Worm (Caenorhabditis elegans) whole organism, L2 larva: ENCODE data around the gene grl-3.

Source experiments
- F13H6.1 ChIP-seq: sonication (generic microtip); optimal IDR thresholded peaks from 2 replicates; lab custom pipeline; 2016; ENCODE audit warnings: missing genetic modification characterization, missing compliant biosample characterization
- R02D3.7 ChIP-seq: fragments of 150-350 bp; optimal IDR thresholded peaks from 2 replicates; lab custom pipeline; 2014; ENCODE audit warnings: missing biosample characterization, missing genetic modification characterization
- ZK546.5 ChIP-seq: sonication (generic microtip); optimal IDR thresholded peaks from 2 replicates; lab custom pipeline; 2017; ENCODE audit warnings: missing biosample characterization, missing genetic modification characterization
- alr-1 ChIP-seq: fragments of 150-350 bp; optimal IDR thresholded peaks from 2 replicates; lab custom pipeline; 2014; ENCODE audit warnings: missing biosample characterization, missing genetic modification characterization
- aly-2 ChIP-seq: fragments of 150-350 bp; optimal IDR thresholded peaks from 2 replicates; lab custom pipeline; 2014; ENCODE audit warnings: missing biosample characterization, missing genetic modification characterization
- ceh-82 ChIP-seq: fragments of 150-350 bp; optimal IDR thresholded peaks from 2 replicates; lab custom pipeline; 2014; ENCODE audit warnings: missing biosample characterization, missing genetic modification characterization
- crh-2 ChIP-seq: sonication (generic microtip); optimal IDR thresholded peaks from 2 replicates; lab custom pipeline; 2017; ENCODE audit warnings: missing biosample characterization, missing genetic modification characterization
- dmd-4 ChIP-seq: sonication (generic microtip); optimal IDR thresholded peaks from 2 replicates; lab custom pipeline; 2017; ENCODE audit warnings: missing biosample characterization, missing genetic modification characterization
- egl-27 ChIP-seq: sonication (generic microtip); optimal IDR thresholded peaks from 3 replicates; lab custom pipeline; 2017; ENCODE audit warnings: missing biosample characterization, missing genetic modification reagents, missing genetic modification characterization
- elt-1 ChIP-seq: fragments of 150-350 bp; optimal IDR thresholded peaks from 2 replicates; lab custom pipeline; 2014; ENCODE audit warnings: missing biosample characterization, missing genetic modification characterization
- fos-1 ChIP-seq: fragments of 150-350 bp; optimal IDR thresholded peaks from 2 replicates; lab custom pipeline; 2014; ENCODE audit warnings: missing biosample characterization, missing genetic modification characterization
- lin-39 ChIP-seq: fragments of 150-350 bp; optimal IDR thresholded peaks from 2 replicates; lab custom pipeline; 2014; ENCODE audit warnings: missing biosample characterization, missing genetic modification reagents, missing genetic modification characterization
- lsy-2 ChIP-seq, 2 experiments: fragments of 150-350 bp in 1 of 2; sonication (generic microtip) in 1 of 2; optimal IDR thresholded peaks; 2 replicates each; lab custom pipeline; 2014 to 2017; ENCODE audit warnings: missing biosample characterization in 2 of 2, missing genetic modification characterization in 2 of 2
- mab-5 ChIP-seq: fragments of 150-350 bp; optimal IDR thresholded peaks from 2 replicates; lab custom pipeline; 2014; ENCODE audit warnings: missing biosample characterization, missing genetic modification characterization
- mbf-1 ChIP-seq: sonication (generic microtip); optimal IDR thresholded peaks from 2 replicates; lab custom pipeline; 2017; ENCODE audit warnings: missing biosample characterization, missing genetic modification characterization
- nhr-10 ChIP-seq: sonication (generic microtip); optimal IDR thresholded peaks from 2 replicates; lab custom pipeline; 2017; ENCODE audit warnings: missing biosample characterization, missing genetic modification characterization
- nhr-11 ChIP-seq: fragments of 150-350 bp; optimal IDR thresholded peaks from 2 replicates; lab custom pipeline; 2014; ENCODE audit warnings: missing biosample characterization, missing genetic modification characterization
- nhr-129 ChIP-seq: fragments of 150-350 bp; optimal IDR thresholded peaks from 2 replicates; lab custom pipeline; 2014; ENCODE audit warnings: missing biosample characterization, missing genetic modification characterization
- nhr-21 ChIP-seq: fragments of 150-350 bp; optimal IDR thresholded peaks from 2 replicates; lab custom pipeline; 2014; ENCODE audit warnings: missing biosample characterization, missing genetic modification characterization
- nhr-237 ChIP-seq: fragments of 150-350 bp; optimal IDR thresholded peaks from 2 replicates; lab custom pipeline; 2014; ENCODE audit warnings: missing biosample characterization, missing genetic modification characterization
- nhr-25 ChIP-seq: fragments of 150-350 bp; sonication (generic microtip); optimal IDR thresholded peaks from 3 replicates; lab custom pipeline; 2014; ENCODE audit warnings: missing biosample characterization, missing genetic modification characterization
- nhr-6 ChIP-seq: fragments of 150-350 bp; optimal IDR thresholded peaks from 2 replicates; lab custom pipeline; 2014; ENCODE audit warnings: missing biosample characterization, missing genetic modification characterization
- nhr-77 ChIP-seq: fragments of 150-350 bp; optimal IDR thresholded peaks from 2 replicates; lab custom pipeline; 2014; ENCODE audit warnings: missing biosample characterization, missing genetic modification characterization
- skn-1 ChIP-seq: sonication (generic microtip); optimal IDR thresholded peaks from 2 replicates; lab custom pipeline; 2017; ENCODE audit warnings: missing biosample characterization, missing genetic modification characterization
- sma-3 ChIP-seq: sonication (generic microtip); optimal IDR thresholded peaks from 2 replicates; lab custom pipeline; 2016; ENCODE audit warnings: missing genetic modification reagents, missing genetic modification characterization, missing compliant biosample characterization
- sma-9 ChIP-seq, 2 experiments: fragments of 150-350 bp in 1 of 2; sonication (generic microtip) in 1 of 2; optimal IDR thresholded peaks; 2 replicates each; lab custom pipeline; 2014 to 2016; ENCODE audit warnings: missing genetic modification characterization in 2 of 2, mild to moderate bottlenecking in 1 of 2, missing biosample characterization in 1 of 2, missing compliant biosample characterization in 1 of 2, missing genetic modification reagents in 1 of 2, moderate library complexity in 1 of 2
- snpc-4 ChIP-seq: fragments of 150-350 bp; optimal IDR thresholded peaks from 2 replicates; lab custom pipeline; 2014; ENCODE audit warnings: missing biosample characterization, missing genetic modification characterization
- unc-39 ChIP-seq: fragments of 150-350 bp; optimal IDR thresholded peaks from 2 replicates; lab custom pipeline; 2014; ENCODE audit warnings: missing biosample characterization, missing genetic modification characterization
- unc-55 ChIP-seq: fragments of 150-350 bp; sonication (generic microtip); optimal IDR thresholded peaks from 3 replicates; lab custom pipeline; 2014; ENCODE audit warnings: missing biosample characterization, missing genetic modification reagents, missing genetic modification characterization
- unc-62 ChIP-seq: fragments of 150-350 bp; optimal IDR thresholded peaks from 2 replicates; lab custom pipeline; 2014; ENCODE audit warnings: missing biosample characterization, missing genetic modification reagents, missing genetic modification characterization
- zag-1 ChIP-seq: fragments of 150-350 bp; optimal IDR thresholded peaks from 2 replicates; lab custom pipeline; 2014; ENCODE audit warnings: missing biosample characterization, missing genetic modification characterization
- ztf-1 ChIP-seq: fragments of 200-800 bp; sonication (Bioruptor generic); conservative IDR thresholded peaks from 2 replicates; pipeline ENCODE4 v1.3.6; 2022; ENCODE audit warnings: missing genetic modification characterization, missing compliant biosample characterization
- ztf-4 ChIP-seq: fragments of 150-350 bp; optimal IDR thresholded peaks from 2 replicates; lab custom pipeline; 2014; ENCODE audit warnings: missing biosample characterization, missing genetic modification characterization

Gene grl-3

DNA sequence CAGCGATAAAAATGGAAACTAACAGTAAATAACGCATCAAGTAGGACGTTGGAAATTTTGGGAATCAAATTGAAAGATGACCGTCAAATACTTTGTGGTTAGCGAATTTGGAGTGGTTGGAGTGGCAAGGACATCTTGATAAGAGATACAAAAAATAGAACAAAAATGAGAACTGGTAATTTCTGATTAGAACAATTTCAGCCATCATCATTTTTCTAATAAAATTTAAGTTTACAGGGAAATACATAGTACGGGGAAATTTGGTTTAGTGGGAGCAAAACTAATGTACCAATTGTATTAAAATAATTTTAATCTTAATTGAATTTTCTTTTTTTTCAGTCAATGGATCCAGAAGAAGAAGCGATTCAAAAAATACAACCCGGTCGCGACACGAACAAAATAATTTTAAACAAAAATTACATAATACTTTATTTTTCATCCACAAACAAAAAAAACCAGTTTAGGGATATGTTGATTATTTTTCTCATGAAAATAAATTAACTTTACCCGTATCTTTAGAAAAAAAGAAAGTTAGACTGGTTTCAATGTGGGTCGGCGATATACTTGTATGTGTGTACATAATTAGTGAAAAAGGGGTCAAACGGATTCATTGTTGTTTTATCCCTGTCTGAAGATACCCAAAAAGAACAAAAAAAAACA is at the start of gene grl-3, which contains the start of gene K03B8.8:
Gene grl-3 (plus strand): TSS at position 610 of the 660 bp plus-strand sequence.
Gene K03B8.8 (minus strand): TSS at position 101 of the 660 bp plus-strand sequence.
- TF ChIP-seq mab-5 (tag; lab: Kevin White, UChicago) (no peak), lsy-2 (tag; optimal IDR thresholded peaks at IDR 0.05; lab: Kevin White, UChicago) (no peak), alr-1 (tag; lab: Kevin White, UChicago) (no peak), nhr-77 (tag; lab: Kevin White, UChicago) (no peak), ztf-1 (GFP tag; lab: Robert Waterston, UW) (no peak), nhr-6 (tag; lab: Kevin White, UChicago) (no peak), R02D3.7 (tag; lab: Kevin White, UChicago) (no peak)

DNA sequence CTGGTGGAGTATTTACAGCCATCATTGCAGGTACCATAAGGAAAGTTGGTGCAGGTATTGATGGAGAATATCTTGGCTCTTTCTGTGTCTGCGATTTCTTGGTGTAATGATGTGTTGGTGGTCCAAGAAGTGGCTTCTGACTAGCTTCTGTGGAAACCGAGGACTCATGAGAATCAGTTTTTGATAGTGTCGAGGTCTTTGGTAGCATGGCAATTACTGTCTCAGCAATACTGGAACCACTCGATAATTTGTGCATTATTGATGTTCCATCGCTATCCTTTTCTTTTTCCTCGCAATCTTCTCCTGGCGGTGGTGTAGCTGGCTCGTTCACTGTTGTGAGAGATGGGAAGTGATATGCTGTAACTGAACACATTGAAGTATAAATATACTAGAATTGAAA is 47.7 kb upstream of the grl-3 start:
- TF ChIP-seq mbf-1 (tag; lab: Kevin White, UChicago) (no peak), nhr-10 (tag; lab: Kevin White, UChicago) (no peak), nhr-129 (tag; lab: Kevin White, UChicago) (no peak), nhr-237 (tag; lab: Kevin White, UChicago) (no peak), nhr-77 (tag; lab: Kevin White, UChicago) (no peak), crh-2 (tag; lab: Kevin White, UChicago) (no peak), nhr-21 (tag; lab: Kevin White, UChicago) (no peak), zag-1 (tag; lab: Kevin White, UChicago) (no peak), ztf-4 (tag; lab: Kevin White, UChicago) (no peak), nhr-6 (tag; lab: Kevin White, UChicago) (no peak), lin-39 (tag; lab: Kevin White, UChicago) (no peak), snpc-4 (no peak), R02D3.7 (tag; lab: Kevin White, UChicago) (no peak), mab-5 (tag; lab: Kevin White, UChicago) (no peak), nhr-25 (tag; lab: Kevin White, UChicago) (no peak)

DNA sequence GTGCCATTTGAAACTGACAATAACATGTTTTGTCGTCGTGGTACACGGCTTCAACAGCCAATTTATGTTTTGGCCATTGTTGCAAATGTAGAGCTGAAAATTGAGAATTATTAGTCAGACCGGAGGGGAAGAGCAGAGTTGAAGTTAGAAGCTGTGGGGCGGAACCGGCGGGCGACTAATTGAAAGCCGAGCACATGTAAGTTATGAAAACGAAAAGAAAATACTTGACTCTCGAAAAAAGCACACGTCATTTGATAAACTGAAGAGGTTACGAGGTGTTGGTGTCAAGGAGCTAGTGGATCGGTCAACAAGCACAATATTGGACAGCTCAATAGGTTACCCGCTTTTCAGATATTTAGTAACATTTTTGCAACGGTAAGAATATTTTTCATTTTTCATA is 45.2 kb upstream of the grl-3 start, which contains the start of gene dop-5:
Gene dop-5 (minus strand): TSS at position 101 of the 400 bp plus-strand sequence.
- no peak for TF ChIP-seq sma-9 (GFP tag; optimal IDR thresholded peaks at IDR 0.05; lab: Kevin White, UChicago)
- TF ChIP-seq sma-9 (tag; optimal IDR thresholded peaks at IDR 0.05; lab: Kevin White, UChicago), result no peak
- TF ChIP-seq skn-1 (tag; lab: Kevin White, UChicago), result no peak
- TF ChIP-seq unc-39 (tag; lab: Kevin White, UChicago), result no peak
- TF ChIP-seq lin-39 (tag; lab: Kevin White, UChicago), result no peak
- no peak for TF ChIP-seq ZK546.5 (tag; lab: Kevin White, UChicago)
- no peak for TF ChIP-seq zag-1 (tag; lab: Kevin White, UChicago)
- no peak for TF ChIP-seq nhr-25 (tag; lab: Kevin White, UChicago)
- no peak for TF ChIP-seq nhr-129 (tag; lab: Kevin White, UChicago)
- TF ChIP-seq nhr-21 (tag; lab: Kevin White, UChicago), result no peak
- TF ChIP-seq nhr-11 (tag; lab: Kevin White, UChicago), result no peak
- TF ChIP-seq unc-62, result no peak
- TF ChIP-seq elt-1 (tag; lab: Kevin White, UChicago), result no peak

DNA sequence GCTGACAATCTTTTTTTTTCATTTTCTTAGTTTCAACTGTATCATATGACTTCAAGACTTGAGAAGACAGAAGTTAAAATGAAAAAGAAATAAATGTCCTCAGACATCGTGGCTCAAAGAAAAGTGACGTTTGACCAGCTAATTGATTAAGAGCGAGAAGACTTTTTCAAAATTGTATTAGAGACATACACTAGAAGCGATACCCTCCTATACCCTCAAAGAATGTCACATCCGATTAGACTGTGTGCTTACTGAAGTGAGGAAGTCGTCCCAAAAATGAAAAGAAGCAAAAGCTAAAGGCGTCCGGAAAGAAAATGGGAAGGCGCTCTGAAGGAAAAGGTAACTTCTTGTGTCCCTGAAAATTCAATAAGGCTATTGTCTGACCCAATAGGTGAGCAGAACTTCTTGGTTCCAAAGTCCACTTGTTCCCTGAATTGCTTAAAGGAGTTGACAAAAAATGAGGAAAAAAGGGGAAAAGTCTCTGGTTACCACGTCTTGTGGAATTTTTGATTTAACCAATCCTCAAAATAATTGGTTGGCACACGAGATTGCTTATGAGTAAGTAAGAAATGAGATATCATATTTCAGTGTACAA is 38.9 kb upstream of the grl-3 start:
- TF ChIP-seq unc-55 (GFP tag; lab: Kevin White, UChicago) (no peak), sma-3 (GFP tag; lab: Kevin White, UChicago) (no peak), ceh-82 (tag; lab: Kevin White, UChicago) (no peak), mbf-1 (tag; lab: Kevin White, UChicago) (no peak), fos-1 (tag; lab: Kevin White, UChicago) (no peak)
- TF ChIP-seq, all 48 proteins: peak for 0

DNA sequence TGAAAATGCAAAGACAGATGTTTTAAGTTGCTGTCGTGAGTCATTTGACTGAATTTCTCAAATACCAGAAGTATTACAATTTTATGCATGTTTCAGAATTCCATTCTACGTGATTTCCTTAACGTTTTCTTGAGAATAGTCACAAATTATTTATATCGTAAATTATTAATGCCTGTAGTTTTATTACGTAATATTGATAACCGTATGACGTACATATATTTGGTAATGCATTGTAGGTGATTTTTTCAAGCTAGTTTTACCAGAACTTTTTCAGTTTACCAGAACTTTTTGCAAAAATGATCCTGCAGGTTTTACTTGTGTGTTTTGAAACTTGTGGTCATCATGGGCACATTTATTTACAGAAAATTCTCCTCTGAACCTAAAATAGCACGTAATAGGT is 37.4 kb upstream of the grl-3 start:
- TF ChIP-seq mbf-1 (tag; lab: Kevin White, UChicago), result no peak
- no peak for TF ChIP-seq nhr-10 (tag; lab: Kevin White, UChicago)
- TF ChIP-seq nhr-11 (tag; lab: Kevin White, UChicago), result no peak
- no peak for TF ChIP-seq zag-1 (tag; lab: Kevin White, UChicago)
- TF ChIP-seq R02D3.7 (tag; lab: Kevin White, UChicago), result no peak
- no peak for TF ChIP-seq F13H6.1 (tag; lab: Kevin White, UChicago)
- TF ChIP-seq egl-27, result no peak
- TF ChIP-seq mab-5 (tag; lab: Kevin White, UChicago), result no peak
- TF ChIP-seq aly-2 (tag; lab: Kevin White, UChicago), result no peak
- TF ChIP-seq dmd-4 (tag; lab: Kevin White, UChicago), result no peak
- TF ChIP-seq crh-2 (tag; lab: Kevin White, UChicago), result no peak
- no peak for TF ChIP-seq skn-1 (tag; lab: Kevin White, UChicago)
- no peak for TF ChIP-seq ztf-4 (tag; lab: Kevin White, UChicago)
- TF ChIP-seq sma-9 (GFP tag; optimal IDR thresholded peaks at IDR 0.05; lab: Kevin White, UChicago), result no peak
- TF ChIP-seq sma-9 (tag; optimal IDR thresholded peaks at IDR 0.05; lab: Kevin White, UChicago), result no peak
- TF ChIP-seq ceh-82 (tag; lab: Kevin White, UChicago), result no peak
